Worm (Caenorhabditis elegans): ENCODE data around the gene rif-1.2.

rif-1.2 gene

ce11 chrX:12356581-12356980 lies 14.6 kb downstream of the rif-1.2 start, which contains the start of gene nspc-12:
nspc-12 (minus strand) TSS chrX:12356681.
- TF ChIP-seq blmp-1 (tag; optimal IDR thresholded peaks at IDR 0.05) = no peak
- TF ChIP-seq ztf-4 (tag; optimal IDR thresholded peaks at IDR 0.05) = no peak
- no peak for TF ChIP-seq sox-4 (tag; optimal IDR thresholded peaks at IDR 0.05)

DNA sequence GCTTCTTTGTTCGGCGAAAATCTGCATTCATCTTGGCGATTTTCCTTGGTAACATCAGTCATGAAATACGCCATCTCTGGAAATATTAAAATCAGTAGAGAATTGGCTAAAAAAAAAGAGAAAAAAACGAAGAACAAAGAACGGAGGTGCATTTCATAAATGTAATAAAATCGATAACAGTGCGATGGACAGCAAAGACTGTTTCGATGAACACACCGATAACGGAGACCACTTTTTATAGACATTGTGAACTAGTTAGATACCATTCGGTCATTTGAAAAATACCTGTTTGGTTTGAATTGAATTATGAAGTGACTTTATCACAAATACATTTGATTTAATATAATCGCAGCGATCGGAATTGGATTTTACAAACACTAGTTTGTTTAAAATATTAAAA lies 18.3 kb downstream of the rif-1.2 start, which contains the start of gene F42F12.4:
F42F12.4 (minus strand) TSS at position 76 of the 400 bp plus-strand sequence.
- no peak for TF ChIP-seq fkh-4 (tag; optimal IDR thresholded peaks at IDR 0.05; ENCODE audit: borderline replicate concordance)
- peak; percentile 51 for TF ChIP-seq nhr-85 (tag)

DNA sequence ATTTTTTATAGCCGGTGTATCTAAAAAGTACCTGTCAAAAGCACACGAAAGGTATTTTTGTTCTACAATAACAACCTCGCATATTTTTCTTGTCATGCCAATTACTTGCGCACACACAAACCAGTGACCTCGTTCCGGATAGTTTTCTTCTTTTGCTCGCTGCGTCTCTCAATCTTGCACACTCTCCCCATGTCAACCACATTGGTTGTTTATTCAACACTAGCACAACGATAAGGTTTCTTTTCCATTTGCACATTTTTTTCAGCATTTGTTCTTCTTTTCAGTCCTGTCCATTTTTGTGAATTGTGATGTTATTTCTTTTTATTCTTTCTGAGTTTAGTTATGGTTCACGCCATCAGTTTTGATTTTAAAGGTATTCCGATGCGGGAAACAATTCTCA lies 21.0 kb downstream of the rif-1.2 start, which contains the start of gene F42F12.3:
F42F12.3 (plus strand) TSS at position 372 of the 400 bp plus-strand sequence.
- TF ChIP-seq lin-14 (GFP tag; optimal IDR thresholded peaks at IDR 0.05) = peak; percentile 28
- TF ChIP-seq isw-1 (GFP tag; IDR thresholded peaks at IDR 0.05) = no peak

ce11 chrX:12348329-12348728 lies 22.9 kb downstream of the rif-1.2 start, which contains the start of gene F42F12.14:
F42F12.14 (plus strand) TSS chrX:12348629.
- no peak for TF ChIP-seq mep-1 (tag; optimal IDR thresholded peaks at IDR 0.05)
- TF ChIP-seq Y116A8C.19 (tag; optimal IDR thresholded peaks at IDR 0.05; ENCODE audit: borderline replicate concordance) = no peak
- TF ChIP-seq egl-13 (tag; optimal IDR thresholded peaks at IDR 0.05) = no peak
- no peak for TF ChIP-seq nhr-90 (tag; optimal IDR thresholded peaks at IDR 0.05; ENCODE audit: poor library complexity)
- TF ChIP-seq ceh-63 (GFP tag; optimal IDR thresholded peaks at IDR 0.05) = no peak
- no peak for TF ChIP-seq C04F5.9 (tag; optimal IDR thresholded peaks at IDR 0.05)
- no peak for TF ChIP-seq rnt-1 (tag; optimal IDR thresholded peaks at IDR 0.05)
- TF ChIP-seq unc-86 (tag; optimal IDR thresholded peaks at IDR 0.05) = no peak
- TF ChIP-seq ces-1 (GFP tag; optimal IDR thresholded peaks at IDR 0.05) = no peak

DNA sequence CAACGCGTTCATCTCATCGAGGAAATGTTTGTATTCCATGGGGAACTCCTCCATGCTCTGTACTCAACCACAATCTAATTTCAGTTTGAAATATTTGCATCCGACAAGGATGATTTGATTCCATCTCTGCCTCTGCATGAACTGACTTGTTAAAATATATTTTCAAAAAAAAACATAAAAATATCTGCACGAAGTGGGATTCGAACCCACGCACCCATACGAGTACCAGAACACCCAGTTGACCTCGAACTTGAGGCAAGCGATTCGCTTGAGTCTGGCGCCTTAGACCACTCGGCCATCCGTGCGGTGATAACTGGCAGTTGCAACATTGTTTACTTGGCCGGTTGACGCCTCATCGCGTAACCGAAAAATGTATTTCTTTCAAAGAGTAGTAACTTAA lies 23.4 kb downstream of the rif-1.2 start:
- no peak for TF ChIP-seq skn-1 (tag; optimal IDR thresholded peaks at IDR 0.05)
- TF ChIP-seq ceh-90 (tag; optimal IDR thresholded peaks at IDR 0.05) = no peak
- peak; percentile 58 for TF ChIP-seq nhr-90 (tag; optimal IDR thresholded peaks at IDR 0.05; ENCODE audit: poor library complexity)
- peak; percentile 72 for TF ChIP-seq snu-23 (GFP tag; optimal IDR thresholded peaks at IDR 0.05)
- TF ChIP-seq mep-1 (tag; optimal IDR thresholded peaks at IDR 0.05) = peak; percentile 41
- peak in 2 of 3 experiments; percentile 36 to 46 for TF ChIP-seq ceh-82 (tag; optimal IDR thresholded peaks at IDR 0.05)
- TF ChIP-seq C16A3.4 (tag; optimal IDR thresholded peaks at IDR 0.05) = peak; percentile 63
- TF ChIP-seq lin-14 (GFP tag; optimal IDR thresholded peaks at IDR 0.05) = peak; percentile 36
- peak; percentile 80 for TF ChIP-seq nhr-85 (tag)
- TF ChIP-seq mdl-1 (tag; optimal IDR thresholded peaks at IDR 0.05) = peak in 1 of 2 experiments; percentile 8
- TF ChIP-seq fkh-8 (tag; optimal IDR thresholded peaks at IDR 0.05) = no peak
- TF ChIP-seq lir-3 (tag; optimal IDR thresholded peaks at IDR 0.05; ENCODE audit: poor library complexity) = peak; percentile 52
- no peak for TF ChIP-seq efl-1 (optimal IDR thresholded peaks at IDR 0.05)
- TF ChIP-seq efl-1 (GFP tag; optimal IDR thresholded peaks at IDR 0.05 in 1 of 2) = peak in 1 of 2 experiments; percentile 76
- no peak for TF ChIP-seq dsc-1 (tag; optimal IDR thresholded peaks at IDR 0.05)
- peak; percentile 35 for TF ChIP-seq nhr-47 (tag; optimal IDR thresholded peaks at IDR 0.05)
- peak; percentile 69 for TF ChIP-seq nhr-19 (GFP tag; conservative IDR thresholded peaks at IDR 0.05)
- TF ChIP-seq aha-1 (tag; optimal IDR thresholded peaks at IDR 0.05) = no peak
- TF ChIP-seq lin-15B (tag; optimal IDR thresholded peaks at IDR 0.05) = no peak
- peak; percentile 6 for TF ChIP-seq tbx-2 (tag; optimal IDR thresholded peaks at IDR 0.05)
- no peak for TF ChIP-seq hlh-17 (GFP tag; optimal IDR thresholded peaks at IDR 0.05; ENCODE audit: borderline replicate concordance)
- TF ChIP-seq xbp-1 (tag; optimal IDR thresholded peaks at IDR 0.05) = peak; percentile 15
- TF ChIP-seq nhr-71 (tag; optimal IDR thresholded peaks at IDR 0.05) = peak; percentile 54
- peak in 2 of 6 experiments; percentile 42 to 54 for TF ChIP-seq elt-3 (tag; optimal IDR thresholded peaks at IDR 0.05)
- peak; percentile 6 for TF ChIP-seq fos-1 (tag; optimal IDR thresholded peaks at IDR 0.05)
- TF ChIP-seq lin-35 (GFP tag; optimal IDR thresholded peaks at IDR 0.05) = peak in 1 of 2 experiments; percentile 74
- TF ChIP-seq swsn-7 (tag; optimal IDR thresholded peaks at IDR 0.05) = peak; percentile 22
- no peak for TF ChIP-seq aly-2 (tag; optimal IDR thresholded peaks at IDR 0.05)
- TF ChIP-seq nhr-77 (tag; optimal IDR thresholded peaks at IDR 0.05) = peak; percentile 5
- TF ChIP-seq nhr-20 (tag; optimal IDR thresholded peaks at IDR 0.05) = peak; percentile 57
- TF ChIP-seq rnt-1 (tag; optimal IDR thresholded peaks at IDR 0.05) = peak; percentile 65
